Fruit fly (Drosophila melanogaster) whole organism, pupa: ENCODE data around the gene kst.

ENCODE experiments used
- CG10348 ChIP-seq: fragments of 200-800 bp; sonication (Bioruptor generic); IDR thresholded peaks from 2 replicates; pipeline ENCODE4 v1.3.6; 2022; ENCODE audit warnings: missing biosample characterization, missing genetic modification characterization
- CG13204 ChIP-seq: fragments of 200-800 bp; sonication (Bioruptor generic); optimal IDR thresholded peaks from 2 replicates; lab custom pipeline; 2018; ENCODE audit warnings: missing biosample characterization, mild to moderate bottlenecking, missing genetic modification characterization, moderate library complexity
- CG14655 ChIP-seq: fragments of 200-800 bp; sonication (Bioruptor generic); optimal IDR thresholded peaks from 3 replicates; lab custom pipeline; 2017; ENCODE audit warnings: mild to moderate bottlenecking, missing biosample characterization, missing genetic modification reagents, missing genetic modification characterization
- CG17806 ChIP-seq: fragments of 200-800 bp; sonication (Bioruptor generic); optimal IDR thresholded peaks from 2 replicates; lab custom pipeline; 2018; ENCODE audit warnings: missing biosample characterization, mild to moderate bottlenecking, missing genetic modification characterization, moderate library complexity
- CG34367 ChIP-seq: fragments of 200-800 bp; sonication (Bioruptor generic); optimal IDR thresholded peaks from 2 replicates; lab custom pipeline; 2018; ENCODE audit warnings: missing biosample characterization, mild to moderate bottlenecking, missing genetic modification characterization
- CG4496 ChIP-seq: fragments of 200-800 bp; sonication (Bioruptor generic); IDR thresholded peaks from 3 replicates; pipeline ENCODE4 v1.3.6; 2022; ENCODE audit warnings: missing biosample characterization, missing genetic modification characterization
- CG8159 ChIP-seq: fragments of 200-800 bp; sonication (Bioruptor generic); optimal IDR thresholded peaks from 3 replicates; lab custom pipeline; 2018; ENCODE audit warnings: missing biosample characterization, mild to moderate bottlenecking, missing genetic modification characterization, moderate library complexity
- CG8301 ChIP-seq: fragments of 200-800 bp; sonication (Bioruptor generic); optimal IDR thresholded peaks from 2 replicates; lab custom pipeline; 2018; ENCODE audit warnings: missing biosample characterization, mild to moderate bottlenecking, missing genetic modification characterization
- EcR ChIP-seq: fragments of 200-800 bp; sonication (Bioruptor generic); optimal IDR thresholded peaks from 3 replicates; lab custom pipeline; 2019; ENCODE audit warnings: missing biosample characterization, missing genetic modification characterization, mild to moderate bottlenecking, moderate library complexity, missing genetic modification reagents
- Ets98B ChIP-seq: fragments of 200-800 bp; sonication (Bioruptor generic); IDR thresholded peaks from 2 replicates; pipeline ENCODE4 v1.3.6; 2022; ENCODE audit warnings: missing biosample characterization, missing genetic modification characterization
- Pif1B ChIP-seq: fragments of 200-800 bp; sonication (Bioruptor generic); optimal IDR thresholded peaks from 3 replicates; lab custom pipeline; 2016; ENCODE audit warnings: missing biosample characterization, missing genetic modification characterization
- Snoo ChIP-seq: fragments of 200-800 bp; sonication (Bioruptor generic); optimal IDR thresholded peaks from 3 replicates; lab custom pipeline; 2017; ENCODE audit warnings: missing biosample characterization, mild to moderate bottlenecking, missing genetic modification characterization, inconsistent platforms
- gl ChIP-seq: fragments of 200-800 bp; sonication (Bioruptor generic); optimal IDR thresholded peaks from 2 replicates; lab custom pipeline; 2018; ENCODE audit warnings: missing biosample characterization, mild to moderate bottlenecking, missing genetic modification characterization

DNA sequence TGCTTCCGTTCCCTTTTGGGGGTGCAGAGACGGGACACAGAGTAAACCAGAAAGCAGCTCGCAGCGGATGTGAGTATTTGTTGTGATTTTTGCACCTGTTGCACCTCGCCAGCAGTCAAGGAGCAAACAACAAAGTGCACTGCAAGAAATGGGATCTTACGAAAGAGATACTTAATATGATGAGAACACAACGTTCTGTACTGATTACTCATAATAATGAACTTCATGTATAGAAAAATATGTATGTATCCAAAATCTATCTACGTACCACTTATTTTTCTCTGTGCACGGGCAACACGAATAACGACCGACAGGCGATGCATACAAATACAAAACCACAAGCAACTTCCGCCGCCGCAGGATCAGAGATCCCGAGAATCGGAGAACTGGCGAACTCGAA is 61.2 kb downstream of the kst start:
- TF ChIP-seq CG34367 (tag; lab: Kevin White, UChicago) (peak; percentile 94), CG14655 (GFP tag; lab: Kevin White, UChicago) (peak; percentile 89), CG8301 (tag; lab: Kevin White, UChicago) (peak; percentile 84), gl (peak; percentile 89), CG4496 (GFP tag; lab: Robert Waterston, UW) (peak; percentile 87), CG17806 (peak; percentile 93), CG10348 (no peak), Snoo (peak; percentile 86), Ets98B (GFP tag; lab: Robert Waterston, UW) (peak; percentile 65), EcR (GFP tag; lab: Kevin White, UChicago) (no peak), CG13204 (GFP tag; lab: Kevin White, UChicago) (peak; percentile 85), CG8159 (peak; percentile 93), Pif1B (GFP tag; lab: Kevin White, UChicago) (peak; percentile 90)
